Worm (Caenorhabditis elegans): Measurements from ENCODE around the gene col-43.

DNA sequence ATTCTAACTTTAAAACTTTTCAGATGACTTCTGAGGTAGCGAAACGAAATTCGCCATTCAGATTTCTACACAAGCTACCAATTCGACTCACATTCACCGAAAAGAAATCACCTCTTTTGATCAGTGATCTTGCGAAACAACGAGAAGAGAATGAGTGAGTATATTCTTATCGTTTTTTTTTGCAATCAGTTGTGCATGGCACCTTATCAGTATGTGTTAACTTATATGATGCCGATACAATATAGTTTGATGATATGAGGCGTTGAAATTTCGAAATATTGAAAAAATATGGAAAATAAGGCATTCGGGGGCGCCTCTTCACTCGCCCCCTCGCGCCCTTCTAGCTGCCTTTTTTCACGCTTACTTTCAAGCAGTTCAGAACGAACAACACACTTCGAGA is 32.8 kb downstream of the col-43 start:
- TF ChIP-seq ets-7 (tag; optimal IDR thresholded peaks at IDR 0.05) (no peak), ama-1 (optimal IDR thresholded peaks at IDR 0.05) (no peak), hmbx-1 (tag; optimal IDR thresholded peaks at IDR 0.05) (no peak), hmg-4 (GFP tag; optimal IDR thresholded peaks at IDR 0.05) (no peak)
